Fruit fly (Drosophila melanogaster) whole organism, pupa: ENCODE data around the gene CG31913.

Experiments
- CG13204 ChIP-seq: fragments of 200-800 bp; sonication (Bioruptor generic); optimal IDR thresholded peaks from 2 replicates; lab custom pipeline; 2018; ENCODE audit warnings: missing biosample characterization, mild to moderate bottlenecking, missing genetic modification characterization, moderate library complexity
- CG4496 ChIP-seq: fragments of 200-800 bp; sonication (Bioruptor generic); IDR thresholded peaks from 3 replicates; pipeline ENCODE4 v1.3.6; 2022; ENCODE audit warnings: missing biosample characterization, missing genetic modification characterization
- CG8159 ChIP-seq: fragments of 200-800 bp; sonication (Bioruptor generic); optimal IDR thresholded peaks from 3 replicates; lab custom pipeline; 2018; ENCODE audit warnings: missing biosample characterization, mild to moderate bottlenecking, missing genetic modification characterization, moderate library complexity
- CG9948 ChIP-seq: fragments of 200-800 bp; sonication (Bioruptor generic); optimal IDR thresholded peaks from 2 replicates; lab custom pipeline; 2018; ENCODE audit warnings: missing biosample characterization, mild to moderate bottlenecking, missing genetic modification characterization, moderate library complexity
- D1 ChIP-seq: fragments of 200-800 bp; sonication (Bioruptor generic); optimal IDR thresholded peaks from 2 replicates; lab custom pipeline; 2018; ENCODE audit warnings: missing biosample characterization, mild to moderate bottlenecking, missing genetic modification characterization, moderate library complexity
- Pif1B ChIP-seq: fragments of 200-800 bp; sonication (Bioruptor generic); optimal IDR thresholded peaks from 3 replicates; lab custom pipeline; 2016; ENCODE audit warnings: missing biosample characterization, missing genetic modification characterization
- fd96Ca ChIP-seq: fragments of 200-800 bp; sonication (Bioruptor generic); IDR thresholded peaks from 3 replicates; pipeline ENCODE4 v1.3.6; 2022; ENCODE audit warnings: missing biosample characterization, missing genetic modification characterization
- gl ChIP-seq: fragments of 200-800 bp; sonication (Bioruptor generic); optimal IDR thresholded peaks from 2 replicates; lab custom pipeline; 2018; ENCODE audit warnings: missing biosample characterization, mild to moderate bottlenecking, missing genetic modification characterization
- rn ChIP-seq: fragments of 200-800 bp; sonication (Bioruptor generic); IDR thresholded peaks from 2 replicates; pipeline ENCODE4 v1.3.6; 2022; ENCODE audit warnings: missing biosample characterization, missing genetic modification characterization

DNA sequence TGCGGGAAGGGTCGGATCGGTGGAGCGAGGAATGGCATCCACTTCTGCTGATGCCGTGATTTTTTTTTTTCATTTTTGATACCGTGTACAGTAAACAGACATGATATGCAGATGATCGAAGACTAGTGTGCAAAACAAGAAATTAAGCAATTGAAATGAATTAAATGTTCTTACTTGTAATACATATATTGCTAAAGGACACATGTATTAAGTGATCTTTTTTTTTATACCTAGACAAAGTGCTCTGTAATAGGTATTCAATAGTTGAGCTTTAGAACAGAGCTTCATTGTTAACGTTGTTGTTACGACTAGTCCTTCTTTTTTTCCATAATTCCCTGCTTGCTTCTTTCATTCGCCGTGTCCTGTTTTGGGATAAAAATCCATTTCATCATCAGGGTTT lies 32.4 kb upstream of the CG31913 start:
- no peak for TF ChIP-seq CG4496
- no peak for TF ChIP-seq rn (GFP tag; lab: Robert Waterston, UW)
- TF ChIP-seq Pif1B (GFP tag; lab: Kevin White, UChicago): peak; percentile 53
- TF ChIP-seq CG9948 (tag; lab: Kevin White, UChicago): peak; percentile 62
- TF ChIP-seq D1 (tag; lab: Kevin White, UChicago): peak; percentile 31
- no peak for TF ChIP-seq fd96Ca
- peak; percentile 82 for TF ChIP-seq CG8159
- peak; percentile 36 for TF ChIP-seq gl (tag; lab: Kevin White, UChicago)
- no peak for TF ChIP-seq CG13204 (GFP tag; lab: Kevin White, UChicago)
